Fruit fly (Drosophila melanogaster): ENCODE data around the gene SLIRP2.

Gene SLIRP2

dm6 chr3R:8669029-8669707 lies 18.3 kb downstream of the SLIRP2 start (continued):
- TF ChIP-seq CG10366 (GFP tag; IDR thresholded peaks at IDR 0.05) (peak; percentile 96), sob (GFP tag; IDR thresholded peaks at IDR 0.05) (peak; percentile 97), MTF-1 (GFP tag; optimal IDR thresholded peaks at IDR 0.05; ENCODE audit: borderline replicate concordance) (peak; percentile 96), HHEX (GFP tag; optimal IDR thresholded peaks at IDR 0.05) (peak; percentile 99), CG2199 (GFP tag; IDR thresholded peaks at IDR 0.05) (peak; percentile 96), tio (GFP tag; optimal IDR thresholded peaks at IDR 0.05) (peak; percentile 95), jigr1 (GFP tag; IDR thresholded peaks at IDR 0.05) (peak; percentile 80; the same call in 2 of the 3 replicates), scrt (GFP tag; optimal IDR thresholded peaks at IDR 0.05) (peak; percentile 97), aop (GFP tag; IDR thresholded peaks at IDR 0.05) (peak; percentile 83), CG3847 (GFP tag; IDR thresholded peaks at IDR 0.05) (peak; percentile 95), CG11723 (GFP tag; optimal IDR thresholded peaks at IDR 0.05) (peak; percentile 95), gcm2 (GFP tag; optimal IDR thresholded peaks at IDR 0.05) (peak; percentile 94), Hey (tag; optimal IDR thresholded peaks at IDR 0.05) (peak; percentile 90), ATbp (GFP tag; optimal IDR thresholded peaks at IDR 0.05) (peak; percentile 99), insv (GFP tag; optimal IDR thresholded peaks at IDR 0.05) (peak; percentile 53 to 81), jing (GFP tag; optimal IDR thresholded peaks at IDR 0.05) (peak; percentile 94), CG15269 (tag; optimal IDR thresholded peaks at IDR 0.05) (peak; percentile 98), CG7372 (GFP tag; IDR thresholded peaks at IDR 0.05) (peak; percentile 91), CG2678 (tag; optimal IDR thresholded peaks at IDR 0.05) (peak; percentile 98), schlank (tag; optimal IDR thresholded peaks at IDR 0.05) (peak; percentile 96), hbn (GFP tag; IDR thresholded peaks at IDR 0.05; ENCODE audit: partially characterized antibody) (peak; percentile 65; the same call in 1 of the 2 replicates), sima (GFP tag; optimal IDR thresholded peaks at IDR 0.05) (peak; percentile 94), CG10979 (tag; optimal IDR thresholded peaks at IDR 0.05) (peak; percentile 98), CG33213 (GFP tag; optimal IDR thresholded peaks at IDR 0.05) (peak; percentile 97), slou (GFP tag; optimal IDR thresholded peaks at IDR 0.05) (peak; percentile 93), ab (GFP tag; optimal IDR thresholded peaks at IDR 0.05) (peak; percentile 91), Awh (GFP tag; IDR thresholded peaks at IDR 0.05) (peak; percentile 98), eyg (GFP tag; optimal IDR thresholded peaks at IDR 0.05) (peak; percentile 95), inv (GFP tag; IDR thresholded peaks at IDR 0.05; ENCODE audit: partially characterized antibody) (peak; percentile 21), CG7987 (GFP tag; optimal IDR thresholded peaks at IDR 0.05) (peak; percentile 96), repo (GFP tag; optimal IDR thresholded peaks at IDR 0.05) (peak; percentile 93), D19B (GFP tag; optimal IDR thresholded peaks at IDR 0.05) (peak; percentile 91), esg (GFP tag; conservative IDR thresholded peaks at IDR 0.05) (peak; percentile 92), H2.0 (GFP tag; IDR thresholded peaks at IDR 0.05) (peak; percentile 95), wdn (GFP tag; IDR thresholded peaks at IDR 0.05) (peak; percentile 94), fd96Cb (tag; optimal IDR thresholded peaks at IDR 0.05) (peak; percentile 97), bbx (GFP tag; IDR thresholded peaks at IDR 0.05; ENCODE audit: partially characterized antibody) (peak; percentile 75), fu2 (GFP tag; optimal IDR thresholded peaks at IDR 0.05) (peak; percentile 94), CG17802 (tag; optimal IDR thresholded peaks at IDR 0.05) (peak; percentile 87), CG18764 (GFP tag; optimal IDR thresholded peaks at IDR 0.05) (peak; percentile 94), Atf6 (GFP tag; IDR thresholded peaks at IDR 0.05) (peak; percentile 97), CG34422 (GFP tag; IDR thresholded peaks at IDR 0.05) (peak; percentile 97), CG12942 (GFP tag; optimal IDR thresholded peaks at IDR 0.05) (peak; percentile 95), ken (GFP tag; IDR thresholded peaks at IDR 0.05) (peak; percentile 96), ranshi (GFP tag; IDR thresholded peaks at IDR 0.05) (peak; percentile 96), CrebB (tag; optimal IDR thresholded peaks at IDR 0.05) (peak; percentile 98), usp (GFP tag; optimal IDR thresholded peaks at IDR 0.05) (no peak), HLH4C (GFP tag; IDR thresholded peaks at IDR 0.05; ENCODE audit: partially characterized antibody) (peak; percentile 60; the same call in 2 of the 3 replicates), CG30403 (GFP tag; optimal IDR thresholded peaks at IDR 0.05) (peak; percentile 98)

Data from whole organism, embryonic.